Worm (Caenorhabditis elegans) whole organism, L1 larva: Measurements from ENCODE around the gene rmd-1.

Experiments used
- ceh-88 ChIP-seq: fragments of 200-800 bp; sonication (Bioruptor generic); IDR thresholded peaks from 2 replicates; pipeline ENCODE4 v1.3.6; 2022; ENCODE audit warnings: missing genetic modification characterization, missing compliant biosample characterization
- egl-27 ChIP-seq, 2 experiments: fragments of 150-350 bp in 1 of 2; sonication (generic microtip); optimal IDR thresholded peaks; 3 replicates each; lab custom pipeline; 2017 to 2018; ENCODE audit warnings: missing biosample characterization in 2 of 2, missing genetic modification characterization in 2 of 2, missing genetic modification reagents in 2 of 2

- TF ChIP-seq ceh-88 = no peak
- no peak for TF ChIP-seq egl-27 (tag; optimal IDR thresholded peaks at IDR 0.05; lab: Kevin White, UChicago)
Measured at ce11 chrIII:9786776-9787175, 27.9 kb downstream of the rmd-1 start.
